Fruit fly (Drosophila melanogaster) whole organism: ENCODE results near the gene CG43450.

ENCODE experiments used
- CG8478 ChIP-seq: fragments of >200 bp; optimal IDR thresholded peaks from 2 replicates; lab custom pipeline; 2018; ENCODE audit warnings: inconsistent platforms
- Dll ChIP-seq: fragments of >200 bp; optimal IDR thresholded peaks from 2 replicates; lab custom pipeline; 2017
- EcR ChIP-seq, 2 experiments: fragments of >200 bp; optimal IDR thresholded peaks; 2 replicates each; lab custom pipeline; 2017; ENCODE audit warnings: missing biosample characterization in 2 of 2, missing genetic modification characterization in 2 of 2, missing genetic modification reagents in 2 of 2
- pan ChIP-seq: fragments of >200 bp; optimal IDR thresholded peaks from 2 replicates; lab custom pipeline; 2017
- psq ChIP-seq: fragments of >200 bp; optimal IDR thresholded peaks from 2 replicates; lab custom pipeline; 2017
- usp ChIP-seq: fragments of >200 bp; optimal IDR thresholded peaks from 2 replicates; lab custom pipeline; 2017; ENCODE audit warnings: missing biosample characterization, missing genetic modification characterization, mixed read lengths

CG43450 gene

dm6 chr3R:12222093-12222492 is 27.0 kb downstream of the CG43450 start, which contains the start of gene Rsbp15:
Gene Rsbp15, plus strand, starts transcription at chr3R:12222387.
- TF ChIP-seq CG8478 (lab: Kevin White, UChicago) = no peak

- TF ChIP-seq CG8478 (lab: Kevin White, UChicago) = no peak
- no peak for TF ChIP-seq usp
- TF ChIP-seq Dll (lab: Kevin White, UChicago) = no peak
- TF ChIP-seq psq = no peak
- TF ChIP-seq pan = no peak
- no peak for TF ChIP-seq EcR (GFP tag; optimal IDR thresholded peaks at IDR 0.05; lab: Kevin White, UChicago)
Measured at dm6 chr3R:12224919-12225318, 29.8 kb downstream of the CG43450 start, which contains the start of gene CG17404. Gene CG17404, minus strand, starts transcription at chr3R:12225019.

- no peak for TF ChIP-seq psq
- TF ChIP-seq Dll (lab: Kevin White, UChicago) = no peak
- no peak for TF ChIP-seq pan
- TF ChIP-seq usp = no peak
- no peak for TF ChIP-seq EcR (GFP tag; optimal IDR thresholded peaks at IDR 0.05; lab: Kevin White, UChicago)
- TF ChIP-seq CG8478 (lab: Kevin White, UChicago) = no peak
Measured at dm6 chr3R:12226239-12226638, 31.1 kb downstream of the CG43450 start, which contains the start of gene CG12256. Gene CG12256, minus strand, starts transcription at chr3R:12226339.

- TF ChIP-seq usp = no peak
- no peak for TF ChIP-seq psq
- no peak for TF ChIP-seq pan
Measured at dm6 chr3R:12229113-12229512, 34.0 kb downstream of the CG43450 start, which contains the start of gene CG3916. Gene CG3916, plus strand, starts transcription at chr3R:12229413.

- no peak for TF ChIP-seq psq
- no peak for TF ChIP-seq CG8478 (lab: Kevin White, UChicago)
- TF ChIP-seq usp = no peak
- no peak for TF ChIP-seq EcR (GFP tag; optimal IDR thresholded peaks at IDR 0.05; lab: Kevin White, UChicago)
- no peak for TF ChIP-seq Dll (lab: Kevin White, UChicago)
- TF ChIP-seq pan = no peak
Measured at dm6 chr3R:12232629-12233028, 37.5 kb downstream of the CG43450 start, which contains the start of gene Pglym87. Gene Pglym87, minus strand, starts transcription at chr3R:12232729.

dm6 chr3R:12234584-12234983 is 39.5 kb downstream of the CG43450 start, which contains the start of gene Cyp313a5:
Gene Cyp313a5, minus strand, starts transcription at chr3R:12234684.
- TF ChIP-seq usp (no peak), Dll (lab: Kevin White, UChicago) (no peak), psq (no peak), pan (no peak), EcR (GFP tag; optimal IDR thresholded peaks at IDR 0.05; lab: Kevin White, UChicago) (no peak), CG8478 (lab: Kevin White, UChicago) (no peak)

- TF ChIP-seq Dll (lab: Kevin White, UChicago) (no peak), pan (no peak), usp (no peak), psq (no peak)
Measured at dm6 chr3R:12236804-12237203, 41.7 kb downstream of the CG43450 start, which contains the start of gene Cyp313a2. Gene Cyp313a2, minus strand, starts transcription at chr3R:12236904.

- no peak for TF ChIP-seq Dll (lab: Kevin White, UChicago)
Measured at dm6 chr3R:12239166-12239565, 44.1 kb downstream of the CG43450 start, which contains the start of gene Cyp313a3. Gene Cyp313a3, minus strand, starts transcription at chr3R:12239266.

- TF ChIP-seq pan (no peak), usp (no peak), CG8478 (lab: Kevin White, UChicago) (no peak), psq (no peak), EcR (GFP tag; optimal IDR thresholded peaks at IDR 0.05; lab: Kevin White, UChicago) (no peak), Dll (lab: Kevin White, UChicago) (no peak)
Measured at dm6 chr3R:12244468-12245060, 49.5 kb downstream of the CG43450 start.
